Worm (Caenorhabditis elegans): ENCODE results near the gene twk-33.

DNA sequence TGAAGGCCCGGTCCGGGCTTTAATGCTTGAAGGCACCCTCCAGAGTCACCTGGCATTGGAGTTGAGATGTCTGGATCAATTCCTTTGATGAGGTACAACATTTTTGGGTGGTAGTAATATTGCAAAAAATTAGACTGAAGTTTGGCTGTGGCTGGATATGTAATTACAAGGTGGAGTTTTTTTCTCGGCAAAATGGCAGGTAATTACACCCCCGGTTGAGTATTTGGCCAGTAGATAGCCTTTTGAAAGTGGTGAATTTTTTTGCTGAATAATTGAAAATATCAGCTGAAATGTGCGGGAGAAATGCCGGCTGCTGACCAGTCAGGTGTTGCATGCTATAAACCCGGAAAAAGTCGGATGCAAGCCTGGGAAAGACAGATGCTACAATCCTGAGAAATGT, 15.1 kb downstream of the twk-33 start, which contains the start of gene Y26G10.4:
- TF ChIP-seq klf-2 (GFP tag; conservative IDR thresholded peaks at IDR 0.05): no peak
- no peak for TF ChIP-seq cog-1 (tag; optimal IDR thresholded peaks at IDR 0.05)
- TF ChIP-seq flt-1 (GFP tag; IDR thresholded peaks at IDR 0.05): no peak
- no peak for TF ChIP-seq ztf-23 (GFP tag; IDR thresholded peaks at IDR 0.05)
- no peak for TF ChIP-seq ztf-29 (GFP tag; IDR thresholded peaks at IDR 0.05)

Measured in whole organism, midembryonic.